Worm (Caenorhabditis elegans): ENCODE data around the gene rnp-3.
"Not testable (repeated sequence)": the region's sequence is repeated elsewhere in the genome, so short reads cannot be mapped to it uniquely, and the experiment has no call there.

- TF ChIP-seq ztf-28 (GFP tag; IDR thresholded peaks at IDR 0.05); aptf-2 (GFP tag; conservative IDR thresholded peaks at IDR 0.05); ekl-4 (GFP tag; IDR thresholded peaks at IDR 0.05); snpc-1.1 (tag; optimal IDR thresholded peaks at IDR 0.05; ENCODE audit: insufficient read depth); ets-4 (GFP tag; optimal IDR thresholded peaks at IDR 0.05); madf-10 (tag; optimal IDR thresholded peaks at IDR 0.05); F23B12.7 (tag; optimal IDR thresholded peaks at IDR 0.05; ENCODE audit: insufficient read depth): not testable (repeated sequence)
Observed at ce11 chrIV:4187909-4188308, 14.0 kb downstream of the rnp-3 start.

Measured in whole organism, young adult.